Worm (Caenorhabditis elegans): ENCODE results near the gene T10B5.10.
A peak's percentile ranks its signal among the peaks of the same experiment; 100 is the strongest.
"Not testable (repeated sequence)": the region's sequence is repeated elsewhere in the genome, so short reads cannot be mapped to it uniquely, and the experiment has no call there.

The T10B5.10 gene

ce11 chrV:1841744-1842143 lies 14.3 kb downstream of the T10B5.10 start, which contains the start of gene T10B5.8:
T10B5.8 (plus strand) TSS chrV:1842044.
- no peak for TF ChIP-seq tab-1 (GFP tag; IDR thresholded peaks at IDR 0.05)
- TF ChIP-seq T22C8.4 (GFP tag; IDR thresholded peaks at IDR 0.05), result no peak
- TF ChIP-seq ref-1 (GFP tag; conservative IDR thresholded peaks at IDR 0.05), result no peak
- TF ChIP-seq ztf-29 (GFP tag; IDR thresholded peaks at IDR 0.05), result no peak
- no peak for TF ChIP-seq ztf-23 (GFP tag; IDR thresholded peaks at IDR 0.05)
- TF ChIP-seq cog-1 (tag; optimal IDR thresholded peaks at IDR 0.05), result no peak
- no peak for TF ChIP-seq klf-2 (GFP tag; conservative IDR thresholded peaks at IDR 0.05)
- no peak for TF ChIP-seq med-1 (GFP tag; optimal IDR thresholded peaks at IDR 0.05; ENCODE audit: insufficient read depth)
- no peak for TF ChIP-seq flt-1 (GFP tag; IDR thresholded peaks at IDR 0.05)

- TF ChIP-seq klf-2 (GFP tag; conservative IDR thresholded peaks at IDR 0.05) (no peak), ref-1 (GFP tag; conservative IDR thresholded peaks at IDR 0.05) (no peak)
Observed at ce11 chrV:1829973-1830372, 26.1 kb downstream of the T10B5.10 start, which contains the start of gene Y32G9B.1. Y32G9B.1 (minus strand) TSS chrV:1830073.

- TF ChIP-seq flt-1 (GFP tag; IDR thresholded peaks at IDR 0.05) (no peak), T22C8.4 (GFP tag; IDR thresholded peaks at IDR 0.05) (no peak), ref-1 (GFP tag; conservative IDR thresholded peaks at IDR 0.05) (no peak), tab-1 (GFP tag; IDR thresholded peaks at IDR 0.05) (no peak), klf-2 (GFP tag; conservative IDR thresholded peaks at IDR 0.05) (no peak)
Observed at ce11 chrV:1824528-1824927, 31.5 kb downstream of the T10B5.10 start.

- peak; percentile 46; the same call in 1 of the 2 replicates for TF ChIP-seq flt-1 (GFP tag; IDR thresholded peaks at IDR 0.05)
- TF ChIP-seq T22C8.4 (GFP tag; IDR thresholded peaks at IDR 0.05), result no peak
- TF ChIP-seq klf-2 (GFP tag; conservative IDR thresholded peaks at IDR 0.05), result 0 out of 2 replicates have a peak, but pooled peaks have one; percentile 53
- TF ChIP-seq ztf-29 (GFP tag; IDR thresholded peaks at IDR 0.05), result no peak
- no peak for TF ChIP-seq cog-1 (tag; optimal IDR thresholded peaks at IDR 0.05)
- 0 out of 2 replicates have a peak, but pooled peaks have one; percentile 37 for TF ChIP-seq ref-1 (GFP tag; conservative IDR thresholded peaks at IDR 0.05)
- peak; percentile 76 for TF ChIP-seq ztf-23 (GFP tag; IDR thresholded peaks at IDR 0.05)
- peak; percentile 67; the same call in 1 of the 2 replicates for TF ChIP-seq tab-1 (GFP tag; IDR thresholded peaks at IDR 0.05)
- peak; percentile 81 for TF ChIP-seq med-1 (GFP tag; optimal IDR thresholded peaks at IDR 0.05; ENCODE audit: insufficient read depth)
Observed at ce11 chrV:1821287-1821686, 34.8 kb downstream of the T10B5.10 start, which contains the start of the genes gly-7 and mrpl-39. gly-7 (minus strand) TSS chrV:1821323. mrpl-39 (plus strand) TSS chrV:1821579.

ce11 chrV:1820749-1821148 lies 35.3 kb downstream of the T10B5.10 start:
- no peak for TF ChIP-seq tab-1 (GFP tag; IDR thresholded peaks at IDR 0.05)
- no peak for TF ChIP-seq flt-1 (GFP tag; IDR thresholded peaks at IDR 0.05)
- no peak for TF ChIP-seq ztf-23 (GFP tag; IDR thresholded peaks at IDR 0.05)
- TF ChIP-seq med-1 (GFP tag; optimal IDR thresholded peaks at IDR 0.05; ENCODE audit: insufficient read depth), result no peak

ce11 chrV:1820016-1820415 lies 36.1 kb downstream of the T10B5.10 start:
- TF ChIP-seq ztf-23 (GFP tag; IDR thresholded peaks at IDR 0.05) (no peak), ztf-29 (GFP tag; IDR thresholded peaks at IDR 0.05) (no peak), tab-1 (GFP tag; IDR thresholded peaks at IDR 0.05) (no peak), flt-1 (GFP tag; IDR thresholded peaks at IDR 0.05) (no peak), klf-2 (GFP tag; conservative IDR thresholded peaks at IDR 0.05) (no peak), cog-1 (tag; optimal IDR thresholded peaks at IDR 0.05) (no peak), med-1 (GFP tag; optimal IDR thresholded peaks at IDR 0.05; ENCODE audit: insufficient read depth) (no peak), ref-1 (GFP tag; conservative IDR thresholded peaks at IDR 0.05) (no peak), T22C8.4 (GFP tag; IDR thresholded peaks at IDR 0.05) (no peak)

- TF ChIP-seq ref-1 (GFP tag; conservative IDR thresholded peaks at IDR 0.05); klf-2 (GFP tag; conservative IDR thresholded peaks at IDR 0.05); med-1 (GFP tag; optimal IDR thresholded peaks at IDR 0.05; ENCODE audit: insufficient read depth): not testable (repeated sequence)
Observed at ce11 chrV:1814784-1815183, 41.3 kb downstream of the T10B5.10 start, which contains the start of gene Y46H3A.5. Y46H3A.5 (minus strand) TSS chrV:1814884.

- TF ChIP-seq ref-1 (GFP tag; conservative IDR thresholded peaks at IDR 0.05), result no peak
- TF ChIP-seq tab-1 (GFP tag; IDR thresholded peaks at IDR 0.05), result no peak
- TF ChIP-seq med-1 (GFP tag; optimal IDR thresholded peaks at IDR 0.05; ENCODE audit: insufficient read depth), result no peak
- no peak for TF ChIP-seq flt-1 (GFP tag; IDR thresholded peaks at IDR 0.05)
- TF ChIP-seq cog-1 (tag; optimal IDR thresholded peaks at IDR 0.05), result no peak
- TF ChIP-seq klf-2 (GFP tag; conservative IDR thresholded peaks at IDR 0.05), result no peak
- no peak for TF ChIP-seq T22C8.4 (GFP tag; IDR thresholded peaks at IDR 0.05)
- no peak for TF ChIP-seq ztf-23 (GFP tag; IDR thresholded peaks at IDR 0.05)
- TF ChIP-seq ztf-29 (GFP tag; IDR thresholded peaks at IDR 0.05), result no peak
Observed at ce11 chrV:1811035-1811434, 45.0 kb downstream of the T10B5.10 start, which contains the start of gene Y46H3A.4. Y46H3A.4 (minus strand) TSS chrV:1811135.

ce11 chrV:1807160-1807559 lies 48.9 kb downstream of the T10B5.10 start, which contains the start of gene srt-42:
srt-42 (plus strand) TSS chrV:1807460.
- no peak for TF ChIP-seq ztf-29 (GFP tag; IDR thresholded peaks at IDR 0.05)
- no peak for TF ChIP-seq ztf-23 (GFP tag; IDR thresholded peaks at IDR 0.05)
- TF ChIP-seq med-1 (GFP tag; optimal IDR thresholded peaks at IDR 0.05; ENCODE audit: insufficient read depth), result no peak
- TF ChIP-seq ref-1 (GFP tag; conservative IDR thresholded peaks at IDR 0.05), result no peak
- TF ChIP-seq T22C8.4 (GFP tag; IDR thresholded peaks at IDR 0.05), result no peak
- TF ChIP-seq cog-1 (tag; optimal IDR thresholded peaks at IDR 0.05), result no peak
- TF ChIP-seq flt-1 (GFP tag; IDR thresholded peaks at IDR 0.05), result no peak
- TF ChIP-seq tab-1 (GFP tag; IDR thresholded peaks at IDR 0.05), result no peak
- TF ChIP-seq klf-2 (GFP tag; conservative IDR thresholded peaks at IDR 0.05), result no peak

ce11 chrV:1805724-1806316 lies 50.3 kb downstream of the T10B5.10 start:
- TF ChIP-seq flt-1 (GFP tag; IDR thresholded peaks at IDR 0.05), result no peak
- no peak for TF ChIP-seq ztf-23 (GFP tag; IDR thresholded peaks at IDR 0.05)
- no peak for TF ChIP-seq tab-1 (GFP tag; IDR thresholded peaks at IDR 0.05)
- no peak for TF ChIP-seq ref-1 (GFP tag; conservative IDR thresholded peaks at IDR 0.05)
- TF ChIP-seq cog-1 (tag; optimal IDR thresholded peaks at IDR 0.05), result no peak
- TF ChIP-seq T22C8.4 (GFP tag; IDR thresholded peaks at IDR 0.05), result no peak
- no peak for TF ChIP-seq med-1 (GFP tag; optimal IDR thresholded peaks at IDR 0.05; ENCODE audit: insufficient read depth)
- no peak for TF ChIP-seq klf-2 (GFP tag; conservative IDR thresholded peaks at IDR 0.05)
- TF ChIP-seq ztf-29 (GFP tag; IDR thresholded peaks at IDR 0.05), result no peak

Measured in whole organism, midembryonic.